In genomic region chrX:3035972-3036379, ce11 we compare ENCODE assay signal across 2 worm cellular contexts.
TF ChIP-seq lines count a peak whose summit lies in the region.

No protein-coding gene starts in this region.

TF ChIP-seq in whole organism, L1 larva, 84 proteins besides CTCF, POLR2A, EP300 and RAD21 (continued from another document):
- peak; percentile 84 for TF ChIP-seq lin-13 (GFP tag; optimal IDR thresholded peaks at IDR 0.05; lab: Kevin White, UChicago)
- TF ChIP-seq mdl-1 (tag; optimal IDR thresholded peaks at IDR 0.05; lab: Kevin White, UChicago): peak in 1 of 2 experiments; percentile 75
- TF ChIP-seq C04F5.9 (tag; optimal IDR thresholded peaks at IDR 0.05; lab: Kevin White, UChicago): peak; percentile 59
- TF ChIP-seq rnt-1 (tag; optimal IDR thresholded peaks at IDR 0.05; lab: Kevin White, UChicago): peak; percentile 90
- peak; percentile 64 to 84 for TF ChIP-seq lin-35 (GFP tag; optimal IDR thresholded peaks at IDR 0.05; lab: Kevin White, UChicago)
- TF ChIP-seq hpl-2 (GFP tag; optimal IDR thresholded peaks at IDR 0.05; lab: Kevin White, UChicago): peak; percentile 80
- TF ChIP-seq sox-4 (tag; optimal IDR thresholded peaks at IDR 0.05; lab: Kevin White, UChicago): peak; percentile 87
- peak; percentile 96 for TF ChIP-seq nhr-47 (tag; optimal IDR thresholded peaks at IDR 0.05; lab: Kevin White, UChicago)
- TF ChIP-seq zag-1 (tag; optimal IDR thresholded peaks at IDR 0.05; lab: Kevin White, UChicago): no peak
- peak; percentile 84 for TF ChIP-seq elt-2 (tag; optimal IDR thresholded peaks at IDR 0.05; lab: Kevin White, UChicago)
- TF ChIP-seq vab-15 (tag; optimal IDR thresholded peaks at IDR 0.05; lab: Kevin White, UChicago): no peak
- TF ChIP-seq hlh-17 (GFP tag; optimal IDR thresholded peaks at IDR 0.05; lab: Kevin White, UChicago; ENCODE audit: borderline replicate concordance): no peak
- TF ChIP-seq efl-3 (GFP tag; optimal IDR thresholded peaks at IDR 0.05; lab: Kevin White, UChicago): peak; percentile 52
- peak; percentile 66 for TF ChIP-seq fkh-4 (tag; optimal IDR thresholded peaks at IDR 0.05; lab: Kevin White, UChicago; ENCODE audit: borderline replicate concordance)
- peak; percentile 53 to 59 for TF ChIP-seq efl-1 (optimal IDR thresholded peaks at IDR 0.05; lab: Kevin White, UChicago)
- TF ChIP-seq efl-1 (GFP tag; optimal IDR thresholded peaks at IDR 0.05 in 1 of 2; lab: Kevin White, UChicago): peak; percentile 19 to 95
- TF ChIP-seq nhr-11 (tag; optimal IDR thresholded peaks at IDR 0.05; lab: Kevin White, UChicago): peak; percentile 64
- TF ChIP-seq sptf-1 (tag; optimal IDR thresholded peaks at IDR 0.05; lab: Kevin White, UChicago): no peak
- peak; percentile 92 for TF ChIP-seq lin-14 (GFP tag; optimal IDR thresholded peaks at IDR 0.05; lab: Kevin White, UChicago)
- no peak for TF ChIP-seq unc-30 (tag; optimal IDR thresholded peaks at IDR 0.05; lab: Kevin White, UChicago)
- TF ChIP-seq nhr-76 (tag; optimal IDR thresholded peaks at IDR 0.05; lab: Kevin White, UChicago): peak; percentile 72
- TF ChIP-seq unc-98 (GFP tag; IDR thresholded peaks at IDR 0.05; lab: Robert Waterston, UW): peak; percentile 69; the same call in 1 of the 2 replicates
- no peak for TF ChIP-seq tlp-1 (tag; optimal IDR thresholded peaks at IDR 0.05; lab: Kevin White, UChicago)

TF ChIP-seq in whole organism, young adult, 124 proteins besides CTCF, POLR2A, EP300 and RAD21 (continued from another document):
- TF ChIP-seq somi-1 (GFP tag; optimal IDR thresholded peaks at IDR 0.05; lab: Kevin White, UChicago): peak; percentile 93
- TF ChIP-seq ceh-91 (GFP tag; IDR thresholded peaks at IDR 0.05; lab: Robert Waterston, UW): peak; percentile 59
- peak; percentile 32 for TF ChIP-seq F33H1.4 (GFP tag; IDR thresholded peaks at IDR 0.05; lab: Robert Waterston, UW)
- TF ChIP-seq ama-1 (optimal IDR thresholded peaks at IDR 0.05; lab: Kevin White, UChicago): peak; percentile 18
- peak; percentile 92 to 94 for TF ChIP-seq ama-1 (GFP tag; optimal IDR thresholded peaks at IDR 0.05; lab: Kevin White, UChicago)
- TF ChIP-seq madf-10 (tag; optimal IDR thresholded peaks at IDR 0.05; lab: Kevin White, UChicago): peak; percentile 92
- TF ChIP-seq madf-8 (GFP tag; conservative IDR thresholded peaks at IDR 0.05; lab: Robert Waterston, UW): 0 out of 2 replicates have a peak, but pooled peaks have one; percentile 22
- TF ChIP-seq Y79H2A.3 (GFP tag; conservative IDR thresholded peaks at IDR 0.05; lab: Robert Waterston, UW): peak; percentile 83
- TF ChIP-seq Y53F4B.3 (GFP tag; IDR thresholded peaks at IDR 0.05; lab: Robert Waterston, UW): peak; percentile 92
- TF ChIP-seq dpl-1 (GFP tag; optimal IDR thresholded peaks at IDR 0.05; lab: Kevin White, UChicago): peak; percentile 44
- peak; percentile 54 for TF ChIP-seq nhr-80 (tag; optimal IDR thresholded peaks at IDR 0.05; lab: Kevin White, UChicago)
- no peak for TF ChIP-seq zfh-2 (GFP tag; conservative IDR thresholded peaks at IDR 0.05; lab: Robert Waterston, UW)
- peak; percentile 81 for TF ChIP-seq ccch-3 (GFP tag; optimal IDR thresholded peaks at IDR 0.05; lab: Kevin White, UChicago)
- peak; percentile 97 for TF ChIP-seq cebp-2 (GFP tag; IDR thresholded peaks at IDR 0.05; lab: Robert Waterston, UW)
- TF ChIP-seq egrh-3 (GFP tag; IDR thresholded peaks at IDR 0.05; lab: Robert Waterston, UW): peak; percentile 74
- TF ChIP-seq lin-26 (GFP tag; IDR thresholded peaks at IDR 0.05; lab: Robert Waterston, UW): peak; percentile 98
- TF ChIP-seq rec-8 (tag; optimal IDR thresholded peaks at IDR 0.05; lab: Kevin White, UChicago): peak; percentile 95 to 96
- peak; percentile 84 for TF ChIP-seq ztf-18 (tag; optimal IDR thresholded peaks at IDR 0.05; lab: Kevin White, UChicago)
- peak; percentile 88 for TF ChIP-seq akir-1 (GFP tag; optimal IDR thresholded peaks at IDR 0.05; lab: Kevin White, UChicago)
- peak; percentile 79 for TF ChIP-seq tlf-1 (GFP tag; optimal IDR thresholded peaks at IDR 0.05; lab: Kevin White, UChicago)
- peak; percentile 95 for TF ChIP-seq nhr-27 (tag; optimal IDR thresholded peaks at IDR 0.05; lab: Kevin White, UChicago)
- peak; percentile 91 for TF ChIP-seq sea-2 (GFP tag; IDR thresholded peaks at IDR 0.05; lab: Robert Waterston, UW)
- TF ChIP-seq snpc-1.1 (tag; optimal IDR thresholded peaks at IDR 0.05; lab: Kevin White, UChicago; ENCODE audit: insufficient read depth): peak; percentile 84
- TF ChIP-seq D2030.7 (GFP tag; IDR thresholded peaks at IDR 0.05; lab: Robert Waterston, UW): peak; percentile 94
- peak; percentile 97 for TF ChIP-seq aptf-3 (GFP tag; IDR thresholded peaks at IDR 0.05; lab: Robert Waterston, UW)
- peak; percentile 94 for TF ChIP-seq F57A8.1 (GFP tag; optimal IDR thresholded peaks at IDR 0.05; lab: Kevin White, UChicago)
- peak; percentile 87 for TF ChIP-seq ztf-22 (GFP tag; optimal IDR thresholded peaks at IDR 0.05; lab: Kevin White, UChicago)
